Worm (Caenorhabditis elegans) whole organism, early embryonic: ENCODE measurements around the gene ZC239.20.
"Not testable (repeated sequence)": the region's sequence is repeated elsewhere in the genome, so short reads cannot be mapped to it uniquely, and the experiment has no call there.

ENCODE experiments used
- ama-1 ChIP-seq: fragments of 150-350 bp; optimal IDR thresholded peaks from 2 replicates; lab custom pipeline; 2014
- flt-1 ChIP-seq: fragments of 200-800 bp; sonication (Bioruptor generic); IDR thresholded peaks from 2 replicates; pipeline ENCODE4 v1.3.6; 2022; ENCODE audit warnings: missing genetic modification characterization, missing compliant biosample characterization
- hnd-1 ChIP-seq: sonication (generic microtip); optimal IDR thresholded peaks from 2 replicates; lab custom pipeline; 2016; ENCODE audit warnings: missing genetic modification characterization, missing compliant biosample characterization
- scrt-1 ChIP-seq: fragments of 200-800 bp; sonication (Bioruptor generic); IDR thresholded peaks from 2 replicates; pipeline ENCODE4 v1.3.6; 2022; ENCODE audit warnings: missing genetic modification characterization, missing compliant biosample characterization

DNA sequence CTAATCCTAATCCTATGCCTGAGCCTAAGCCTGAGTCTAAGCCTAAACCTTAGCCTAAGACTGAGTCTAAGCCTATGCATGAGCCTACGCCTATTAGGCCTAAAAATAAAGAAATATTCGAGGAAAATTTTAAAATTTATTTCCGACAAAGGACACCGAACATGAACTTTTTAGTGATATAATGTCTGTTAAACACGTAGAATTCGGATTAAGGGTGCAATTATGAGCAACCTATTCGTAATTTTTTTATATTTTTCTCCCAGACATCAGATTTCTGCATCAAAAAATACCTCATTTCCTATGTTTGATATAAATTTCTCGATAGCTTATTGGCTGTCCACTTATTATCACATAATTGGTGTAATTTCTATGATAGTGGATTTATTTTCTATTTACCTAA is 17.3 kb downstream of the ZC239.20 start, which contains the start of gene Y27F2A.11:
- not testable (repeated sequence) for TF ChIP-seq ama-1 (lab: Kevin White, UChicago); hnd-1 (tag; lab: Kevin White, UChicago); flt-1 (GFP tag; lab: Robert Waterston, UW); scrt-1 (GFP tag; lab: Robert Waterston, UW)
